Fruit fly (Drosophila melanogaster): ENCODE measurements around the gene CG13760.

CG13760 gene

dm6 chrX:2588415-2589411 lies 3.2 kb upstream of the CG13760 start, which contains the start of gene egh (continued):
- peak; percentile 21 for TF ChIP-seq gem (tag; optimal IDR thresholded peaks at IDR 0.05)
- no peak for TF ChIP-seq CG15269 (tag; optimal IDR thresholded peaks at IDR 0.05)
- peak; percentile 39 for TF ChIP-seq CG12299 (tag; optimal IDR thresholded peaks at IDR 0.05)
- TF ChIP-seq Max (GFP tag; optimal IDR thresholded peaks at IDR 0.05): no peak
- peak; percentile 18 for TF ChIP-seq ewg (GFP tag; optimal IDR thresholded peaks at IDR 0.05)
- TF ChIP-seq Bgb (GFP tag; IDR thresholded peaks at IDR 0.05; ENCODE audit: partially characterized antibody): peak; percentile 24; the same call in 1 of the 2 replicates
- no peak for TF ChIP-seq CG6175 (GFP tag; IDR thresholded peaks at IDR 0.05)
- TF ChIP-seq amos (GFP tag; IDR thresholded peaks at IDR 0.05; ENCODE audit: partially characterized antibody): peak; percentile 39
- TF ChIP-seq sna (GFP tag; IDR thresholded peaks at IDR 0.05; ENCODE audit: partially characterized antibody): 0 out of 2 replicates have a peak, but pooled peaks have one; percentile 12
- TF ChIP-seq CG4617 (GFP tag; optimal IDR thresholded peaks at IDR 0.05; ENCODE audit: borderline replicate concordance): peak; percentile 80
- no peak for TF ChIP-seq CG11504 (tag; optimal IDR thresholded peaks at IDR 0.05)
- TF ChIP-seq Pdp1 (GFP tag; optimal IDR thresholded peaks at IDR 0.05): no peak
- no peak for TF ChIP-seq cas (GFP tag; IDR thresholded peaks at IDR 0.05)
- no peak for TF ChIP-seq btn (GFP tag; optimal IDR thresholded peaks at IDR 0.05)
- no peak for TF ChIP-seq grau (tag; optimal IDR thresholded peaks at IDR 0.05)
- TF ChIP-seq dm (GFP tag; optimal IDR thresholded peaks at IDR 0.05): peak; percentile 20
- TF ChIP-seq Bteb2 (GFP tag; optimal IDR thresholded peaks at IDR 0.05): no peak
- TF ChIP-seq pnt (GFP tag; optimal IDR thresholded peaks at IDR 0.05): no peak
- no peak for TF ChIP-seq CG18476 (GFP tag; optimal IDR thresholded peaks at IDR 0.05)
- no peak for TF ChIP-seq Camta (GFP tag; optimal IDR thresholded peaks at IDR 0.05)
- TF ChIP-seq CG11093 (GFP tag; IDR thresholded peaks at IDR 0.05): no peak
- TF ChIP-seq Rx (GFP tag; IDR thresholded peaks at IDR 0.05): peak; percentile 15; the same call in 1 of the 2 replicates
- TF ChIP-seq CG1233 (GFP tag; optimal IDR thresholded peaks at IDR 0.05): no peak
- peak; percentile 28 for TF ChIP-seq Jarid2 (GFP tag; optimal IDR thresholded peaks at IDR 0.05)
- no peak for TF ChIP-seq Kr (GFP tag; optimal IDR thresholded peaks at IDR 0.05)
- TF ChIP-seq CG2678 (tag; optimal IDR thresholded peaks at IDR 0.05): peak; percentile 6
- no peak for TF ChIP-seq NK7.1 (GFP tag; optimal IDR thresholded peaks at IDR 0.05)
- TF ChIP-seq CG1024 (GFP tag; IDR thresholded peaks at IDR 0.05): no peak
- no peak for TF ChIP-seq Blimp-1 (GFP tag; optimal IDR thresholded peaks at IDR 0.05)
- peak; percentile 19 for TF ChIP-seq Chrac-16 (GFP tag; optimal IDR thresholded peaks at IDR 0.05)
- peak; percentile 30 for TF ChIP-seq Hsf (GFP tag; optimal IDR thresholded peaks at IDR 0.05)
- TF ChIP-seq ash1 (GFP tag; optimal IDR thresholded peaks at IDR 0.05): no peak
- TF ChIP-seq CG34376 (GFP tag; optimal IDR thresholded peaks at IDR 0.05): peak; percentile 34
- no peak for TF ChIP-seq CG8290 (GFP tag; optimal IDR thresholded peaks at IDR 0.05)
- TF ChIP-seq CG8290 (tag; optimal IDR thresholded peaks at IDR 0.05): peak in 1 of 2 experiments; percentile 24
- TF ChIP-seq sima (GFP tag; optimal IDR thresholded peaks at IDR 0.05): no peak
- no peak for TF ChIP-seq gt (GFP tag; IDR thresholded peaks at IDR 0.05)
- no peak for TF ChIP-seq ind (GFP tag; optimal IDR thresholded peaks at IDR 0.05)
- TF ChIP-seq CG2199 (GFP tag; IDR thresholded peaks at IDR 0.05): no peak
- no peak for TF ChIP-seq p53 (GFP tag; optimal IDR thresholded peaks at IDR 0.05)
- TF ChIP-seq CG8388 (GFP tag; optimal IDR thresholded peaks at IDR 0.05): no peak
- TF ChIP-seq eve (GFP tag; optimal IDR thresholded peaks at IDR 0.05): no peak
- TF ChIP-seq CG10543 (GFP tag; optimal IDR thresholded peaks at IDR 0.05): peak; percentile 19
- no peak for TF ChIP-seq CG8359 (GFP tag; optimal IDR thresholded peaks at IDR 0.05; ENCODE audit: borderline replicate concordance)
- peak; percentile 26; the same call in 1 of the 2 replicates for TF ChIP-seq sisA (GFP tag; IDR thresholded peaks at IDR 0.05)
- TF ChIP-seq CG18011 (GFP tag; optimal IDR thresholded peaks at IDR 0.05): no peak
- no peak for TF ChIP-seq Sry-β (GFP tag; optimal IDR thresholded peaks at IDR 0.05)
- TF ChIP-seq knrl (GFP tag; IDR thresholded peaks at IDR 0.05; ENCODE audit: partially characterized antibody): no peak

Data from whole organism, embryonic.